Worm (Caenorhabditis elegans) whole organism, L3 larva: ENCODE data around the gene erfa-3.

Experiments used
- aly-2 ChIP-seq: fragments of 150-350 bp; optimal IDR thresholded peaks from 2 replicates; lab custom pipeline; 2014; ENCODE audit warnings: missing biosample characterization, missing genetic modification characterization
- ama-1 ChIP-seq: fragments of 150-350 bp; optimal IDR thresholded peaks from 2 replicates; lab custom pipeline; 2018
- elt-3 ChIP-seq, 3 experiments: fragments of 150-350 bp in 1 of 3; sonication (generic microtip) in 2 of 3; optimal IDR thresholded peaks; 2 replicates in 2 of 3; 4 replicates in 1 of 3; lab custom pipeline; 2014 to 2017; ENCODE audit warnings: missing biosample characterization in 3 of 3, missing genetic modification characterization in 3 of 3
- fkh-10 ChIP-seq: sonication (generic microtip); optimal IDR thresholded peaks from 2 replicates; lab custom pipeline; 2017; ENCODE audit warnings: missing biosample characterization, missing genetic modification reagents, missing genetic modification characterization
- mdl-1 ChIP-seq: fragments of 150-350 bp; optimal IDR thresholded peaks from 2 replicates; lab custom pipeline; 2014; ENCODE audit warnings: missing biosample characterization, missing genetic modification characterization
- mml-1 ChIP-seq: fragments of 150-350 bp; sonication (generic microtip); optimal IDR thresholded peaks from 3 replicates; lab custom pipeline; 2014; ENCODE audit warnings: missing biosample characterization, missing genetic modification characterization
- nfya-1 ChIP-seq: sonication (generic microtip); optimal IDR thresholded peaks from 2 replicates; lab custom pipeline; 2017; ENCODE audit warnings: missing genetic modification characterization, mild to moderate bottlenecking, missing compliant biosample characterization, antibody characterized with exemption, moderate library complexity; ENCODE audit not compliant: insufficient read depth
- nhr-11 ChIP-seq: fragments of 150-350 bp; optimal IDR thresholded peaks from 2 replicates; lab custom pipeline; 2014; ENCODE audit warnings: missing biosample characterization, missing genetic modification characterization
- nhr-77 ChIP-seq: fragments of 150-350 bp; optimal IDR thresholded peaks from 2 replicates; lab custom pipeline; 2014; ENCODE audit warnings: missing biosample characterization, missing genetic modification characterization
- unc-62 ChIP-seq: fragments of 150-350 bp; sonication (generic microtip); optimal IDR thresholded peaks from 4 replicates; lab custom pipeline; 2014; ENCODE audit warnings: missing biosample characterization, missing genetic modification reagents, missing genetic modification characterization
- zag-1 ChIP-seq: fragments of 150-350 bp; optimal IDR thresholded peaks from 2 replicates; lab custom pipeline; 2014; ENCODE audit warnings: missing biosample characterization, missing genetic modification characterization

- no peak for TF ChIP-seq ama-1
- no peak for TF ChIP-seq mdl-1
- TF ChIP-seq unc-62, result no peak
- no peak for TF ChIP-seq mml-1 (tag; lab: Kevin White, UChicago)
- no peak for TF ChIP-seq nhr-77
- TF ChIP-seq nhr-11 (tag; lab: Kevin White, UChicago), result no peak
- TF ChIP-seq fkh-10 (GFP tag; lab: Kevin White, UChicago), result no peak
- no peak for TF ChIP-seq elt-3 (tag; optimal IDR thresholded peaks at IDR 0.05; lab: Kevin White, UChicago)
- TF ChIP-seq zag-1 (tag; lab: Kevin White, UChicago), result no peak
- TF ChIP-seq nfya-1 (tag; lab: Kevin White, UChicago), result no peak
- TF ChIP-seq aly-2 (tag; lab: Kevin White, UChicago), result no peak
These were observed 25.3 kb downstream of the erfa-3 start, which contains the start of gene Y42A5A.1 for ce11 chrV:11087519-11087998.
